Worm (Caenorhabditis elegans): ENCODE results near the gene obr-3.

Gene obr-3

ce11 chrX:13754498-13754897 is 55.2 kb downstream of the obr-3 start (continued):
- TF ChIP-seq F49E8.2 (tag; optimal IDR thresholded peaks at IDR 0.05; ENCODE audit: insufficient read depth) (no peak), F10E7.11 (tag; optimal IDR thresholded peaks at IDR 0.05) (no peak), Y53G8AR.9 (GFP tag; conservative IDR thresholded peaks at IDR 0.05) (no peak), nhr-80 (tag; optimal IDR thresholded peaks at IDR 0.05) (no peak), fkh-3 (tag; optimal IDR thresholded peaks at IDR 0.05) (no peak)

ce11 chrX:13752822-13753581 is 56.7 kb downstream of the obr-3 start:
- peak; percentile 15 for TF ChIP-seq nhr-80 (tag; optimal IDR thresholded peaks at IDR 0.05)
- no peak for TF ChIP-seq T07F8.4 (tag; optimal IDR thresholded peaks at IDR 0.05)
